Worm (Caenorhabditis elegans) whole organism, midembryonic: ENCODE results near the gene ZK930.2.

Experiments
- flt-1 ChIP-seq: fragments of 200-800 bp; sonication (Bioruptor generic); IDR thresholded peaks from 2 replicates; pipeline ENCODE4 v1.3.6; 2022; ENCODE audit warnings: missing genetic modification characterization, missing compliant biosample characterization
- tab-1 ChIP-seq: fragments of 200-800 bp; sonication (Bioruptor generic); IDR thresholded peaks from 2 replicates; pipeline ENCODE4 v1.3.6; 2022; ENCODE audit warnings: missing genetic modification characterization, missing compliant biosample characterization

ce11 chrII:11854749-11855148 is 38.5 kb downstream of the ZK930.2 start:
- TF ChIP-seq flt-1 (no peak), tab-1 (GFP tag; lab: Robert Waterston, UW) (no peak)
